Fruit fly (Drosophila melanogaster) whole organism, embryonic: ENCODE results near the gene nmo.
A peak's percentile ranks its signal among the peaks of the same experiment; 100 is the strongest.

Experiments used
- Atf-2 ChIP-seq: fragments of 200-800 bp; sonication (Bioruptor generic); optimal IDR thresholded peaks from 2 replicates; lab custom pipeline; 2016; ENCODE audit warnings: missing biosample characterization, missing genetic modification characterization
- Awh ChIP-seq: fragments of 200-800 bp; sonication (Bioruptor generic); IDR thresholded peaks from 2 replicates; pipeline ENCODE4, ENCODE4 v1.3.6; 2022; ENCODE audit warnings: missing biosample characterization, missing genetic modification characterization
- C15 ChIP-seq: fragments of 200-800 bp; sonication (Bioruptor generic); IDR thresholded peaks from 3 replicates; pipeline ENCODE4 v1.3.6; 2022; ENCODE audit warnings: missing biosample characterization, missing genetic modification characterization
- CG10274 ChIP-seq: fragments of 200-800 bp; sonication (Bioruptor generic); optimal IDR thresholded peaks from 3 replicates; lab custom pipeline; 2017; ENCODE audit warnings: missing biosample characterization, mild to moderate bottlenecking, missing genetic modification characterization
- CG10321 ChIP-seq: fragments of 200-800 bp; sonication (Bioruptor generic); IDR thresholded peaks from 2 replicates; pipeline ENCODE4 v1.3.6; 2022; ENCODE audit warnings: missing biosample characterization, missing genetic modification characterization
- CG11696 ChIP-seq: fragments of 200-800 bp; sonication (Bioruptor generic); IDR thresholded peaks from 2 replicates; pipeline ENCODE4 v1.3.6; 2022; ENCODE audit warnings: missing biosample characterization, missing genetic modification characterization
- CG12744 ChIP-seq: fragments of 200-800 bp; sonication (Bioruptor generic); optimal IDR thresholded peaks from 2 replicates; lab custom pipeline; 2016; ENCODE audit warnings: missing biosample characterization, missing genetic modification characterization
- CG13123 ChIP-seq: fragments of 200-800 bp; sonication (Bioruptor generic); optimal IDR thresholded peaks from 2 replicates; lab custom pipeline; 2016; ENCODE audit warnings: missing biosample characterization, missing genetic modification characterization
- CG14014 ChIP-seq: fragments of 200-800 bp; sonication (Bioruptor generic); IDR thresholded peaks from 2 replicates; pipeline ENCODE4 v1.3.6; 2022; ENCODE audit warnings: missing biosample characterization, missing genetic modification characterization
- CG14441 ChIP-seq: fragments of 200-800 bp; sonication (Bioruptor generic); IDR thresholded peaks from 2 replicates; pipeline ENCODE4 v1.3.6; 2022; ENCODE audit warnings: missing biosample characterization, missing genetic modification characterization
- CG14860 ChIP-seq: fragments of 200-800 bp; sonication (Bioruptor generic); IDR thresholded peaks from 3 replicates; pipeline ENCODE4 v1.3.6; 2022; ENCODE audit warnings: missing biosample characterization, missing genetic modification characterization; ENCODE audit not compliant: partially characterized antibody
- CG15011 ChIP-seq: fragments of 200-800 bp; sonication (Bioruptor generic); optimal IDR thresholded peaks from 3 replicates; lab custom pipeline; 2018; ENCODE audit warnings: missing biosample characterization, mild to moderate bottlenecking, missing genetic modification characterization
- CG17328 ChIP-seq: fragments of 200-800 bp; sonication (Bioruptor generic); IDR thresholded peaks from 2 replicates; pipeline ENCODE4 v1.3.6; 2022; ENCODE audit warnings: missing biosample characterization, missing genetic modification characterization
- CG17802 ChIP-seq: fragments of 200-800 bp; sonication (Bioruptor generic); optimal IDR thresholded peaks from 2 replicates; lab custom pipeline; 2018; ENCODE audit warnings: missing biosample characterization, mild to moderate bottlenecking, missing genetic modification characterization, moderate library complexity
- CG1832 ChIP-seq: fragments of 200-800 bp; sonication (Bioruptor generic); optimal IDR thresholded peaks from 2 replicates; lab custom pipeline; 2017; ENCODE audit warnings: missing biosample characterization, mild to moderate bottlenecking, missing genetic modification characterization, inconsistent platforms
- CG18476 ChIP-seq: fragments of 200-800 bp; sonication (Bioruptor generic); optimal IDR thresholded peaks from 2 replicates; lab custom pipeline; 2016; ENCODE audit warnings: missing biosample characterization, mild to moderate bottlenecking, missing genetic modification characterization
- CG2116 ChIP-seq: fragments of 200-800 bp; sonication (Bioruptor generic); optimal IDR thresholded peaks from 3 replicates; lab custom pipeline; 2018; ENCODE audit warnings: missing biosample characterization, mild to moderate bottlenecking, missing genetic modification characterization
- CG2120 ChIP-seq: fragments of 200-800 bp; sonication (Bioruptor generic); optimal IDR thresholded peaks from 3 replicates; lab custom pipeline; 2016; ENCODE audit warnings: missing biosample characterization, missing genetic modification characterization
- CG32532 ChIP-seq: fragments of 200-800 bp; sonication (Bioruptor generic); IDR thresholded peaks from 2 replicates; pipeline ENCODE4 v1.3.6; 2022; ENCODE audit warnings: missing biosample characterization, missing genetic modification characterization
- CG3407 ChIP-seq: fragments of 200-800 bp; sonication (Bioruptor generic); optimal IDR thresholded peaks from 2 replicates; lab custom pipeline; 2018; ENCODE audit warnings: missing biosample characterization, mild to moderate bottlenecking, missing genetic modification characterization
- CG3838 ChIP-seq: fragments of 200-800 bp; sonication (Bioruptor generic); optimal IDR thresholded peaks from 3 replicates; lab custom pipeline; 2016; ENCODE audit warnings: missing biosample characterization, missing genetic modification characterization
- CG6791 ChIP-seq: fragments of 200-800 bp; sonication (Bioruptor generic); IDR thresholded peaks from 3 replicates; pipeline ENCODE4 v1.3.6; 2022; ENCODE audit warnings: missing biosample characterization, missing genetic modification characterization; ENCODE audit not compliant: partially characterized antibody
- D19B ChIP-seq: fragments of 200-800 bp; sonication (Bioruptor generic); optimal IDR thresholded peaks from 2 replicates; lab custom pipeline; 2017; ENCODE audit warnings: missing biosample characterization, mild to moderate bottlenecking, missing genetic modification characterization
- Drgx ChIP-seq: fragments of 200-800 bp; sonication (Bioruptor generic); IDR thresholded peaks from 2 replicates; pipeline ENCODE4 v1.3.6; 2022; ENCODE audit warnings: missing biosample characterization, missing genetic modification characterization
- GATAe ChIP-seq: fragments of 200-800 bp; sonication (Bioruptor generic); conservative IDR thresholded peaks from 2 replicates; pipeline ENCODE4 v1.3.6; 2022; ENCODE audit warnings: missing biosample characterization, missing genetic modification characterization
- Taf1 ChIP-seq: fragments of 200-800 bp; sonication (Bioruptor generic); IDR thresholded peaks from 2 replicates; pipeline ENCODE4 v1.3.6; 2022; ENCODE audit warnings: missing biosample characterization, missing genetic modification characterization
- YL-1 ChIP-seq: fragments of 200-800 bp; sonication (Bioruptor generic); optimal IDR thresholded peaks from 3 replicates; lab custom pipeline; 2017; ENCODE audit warnings: missing biosample characterization, mild to moderate bottlenecking, missing genetic modification characterization
- ap ChIP-seq: fragments of 200-800 bp; sonication (Bioruptor generic); IDR thresholded peaks from 2 replicates; pipeline ENCODE4 v1.3.6; 2022; ENCODE audit warnings: missing biosample characterization, missing genetic modification characterization
- bcd ChIP-seq: fragments of 200-800 bp; sonication (Bioruptor generic); optimal IDR thresholded peaks from 2 replicates; lab custom pipeline; 2017; ENCODE audit warnings: missing biosample characterization, mild to moderate bottlenecking, missing genetic modification characterization
- bsh ChIP-seq, 2 experiments: fragments of 200-800 bp; sonication (Bioruptor generic); optimal IDR thresholded peaks; 2 replicates each; lab custom pipeline; 2017 to 2018; ENCODE audit warnings: mild to moderate bottlenecking in 2 of 2, missing biosample characterization in 2 of 2, missing genetic modification characterization in 2 of 2, moderate library complexity in 1 of 2
- dimm ChIP-seq: fragments of 200-800 bp; sonication (Bioruptor generic); IDR thresholded peaks from 2 replicates; pipeline ENCODE4 v1.3.6; 2022; ENCODE audit warnings: missing biosample characterization, missing genetic modification characterization
- dmrt11E ChIP-seq: fragments of 200-800 bp; sonication (Bioruptor generic); optimal IDR thresholded peaks from 3 replicates; lab custom pipeline; 2018; ENCODE audit warnings: missing biosample characterization, mild to moderate bottlenecking, missing genetic modification characterization, moderate library complexity
- ems ChIP-seq: fragments of 200-800 bp; sonication (Bioruptor generic); optimal IDR thresholded peaks from 3 replicates; lab custom pipeline; 2016; ENCODE audit warnings: missing biosample characterization, missing genetic modification characterization
- esg ChIP-seq: fragments of 200-800 bp; sonication (Bioruptor generic); conservative IDR thresholded peaks from 2 replicates; pipeline ENCODE4 v1.3.6; 2022; ENCODE audit warnings: missing biosample characterization, missing genetic modification characterization
- hb ChIP-seq: fragments of 200-800 bp; sonication (Bioruptor generic); IDR thresholded peaks from 3 replicates; pipeline ENCODE4 v1.3.6; 2022; ENCODE audit warnings: missing biosample characterization, missing genetic modification characterization; ENCODE audit not compliant: partially characterized antibody
- hbn ChIP-seq: fragments of 200-800 bp; sonication (Bioruptor generic); IDR thresholded peaks from 2 replicates; pipeline ENCODE4 v1.3.6; 2022; ENCODE audit warnings: missing biosample characterization, missing genetic modification characterization; ENCODE audit not compliant: partially characterized antibody
- her ChIP-seq: fragments of 200-800 bp; sonication (Bioruptor generic); optimal IDR thresholded peaks from 2 replicates; lab custom pipeline; 2016; ENCODE audit warnings: missing biosample characterization, missing genetic modification characterization
- lilli ChIP-seq: fragments of 200-800 bp; sonication (Bioruptor generic); optimal IDR thresholded peaks from 3 replicates; lab custom pipeline; 2016; ENCODE audit warnings: missing biosample characterization, missing genetic modification characterization
- maf-S ChIP-seq: fragments of 200-800 bp; sonication (Bioruptor generic); optimal IDR thresholded peaks from 2 replicates; lab custom pipeline; 2016; ENCODE audit warnings: missing biosample characterization, missing genetic modification characterization
- oc ChIP-seq: fragments of 200-800 bp; sonication (Bioruptor generic); optimal IDR thresholded peaks from 2 replicates; lab custom pipeline; 2018; ENCODE audit warnings: missing biosample characterization, mild to moderate bottlenecking, missing genetic modification characterization, moderate library complexity
- onecut ChIP-seq: fragments of 200-800 bp; sonication (Bioruptor generic); IDR thresholded peaks from 2 replicates; pipeline ENCODE4 v1.3.6; 2022; ENCODE audit warnings: missing biosample characterization, missing genetic modification characterization
- org-1 ChIP-seq: fragments of 200-800 bp; sonication (Bioruptor generic); optimal IDR thresholded peaks from 2 replicates; lab custom pipeline; 2017; ENCODE audit warnings: missing biosample characterization, missing genetic modification characterization
- pb ChIP-seq: fragments of 200-800 bp; sonication (Bioruptor generic); optimal IDR thresholded peaks from 3 replicates; lab custom pipeline; 2016; ENCODE audit warnings: missing biosample characterization, missing genetic modification characterization
- pho ChIP-seq: fragments of 200-800 bp; sonication (Bioruptor generic); optimal IDR thresholded peaks from 2 replicates; lab custom pipeline; 2016; ENCODE audit warnings: missing biosample characterization, missing genetic modification characterization
- row ChIP-seq: fragments of 200-800 bp; sonication (Bioruptor generic); IDR thresholded peaks from 3 replicates; pipeline ENCODE4 v1.3.6; 2022; ENCODE audit warnings: missing biosample characterization, missing genetic modification characterization
- slbo ChIP-seq: fragments of 200-800 bp; sonication (Bioruptor generic); IDR thresholded peaks from 2 replicates; pipeline ENCODE4 v1.3.6; 2022; ENCODE audit warnings: missing biosample characterization, missing genetic modification characterization
- stc ChIP-seq: fragments of 200-800 bp; sonication (Bioruptor generic); IDR thresholded peaks from 2 replicates; pipeline ENCODE4 v1.3.6; 2022; ENCODE audit warnings: missing biosample characterization, missing genetic modification characterization
- stwl ChIP-seq: fragments of 200-800 bp; sonication (Bioruptor generic); optimal IDR thresholded peaks from 3 replicates; lab custom pipeline; 2018; ENCODE audit warnings: missing biosample characterization, mild to moderate bottlenecking, missing genetic modification characterization, moderate library complexity
- vvl ChIP-seq: fragments of 200-800 bp; sonication (Bioruptor generic); IDR thresholded peaks from 2 replicates; pipeline ENCODE4 v1.3.6; 2022; ENCODE audit warnings: missing biosample characterization, missing genetic modification characterization
- yki ChIP-seq: fragments of >200 bp; optimal IDR thresholded peaks from 3 replicates; lab custom pipeline; 2018
- zen2 ChIP-seq: fragments of 200-800 bp; sonication (Bioruptor generic); IDR thresholded peaks from 3 replicates; pipeline ENCODE4 v1.3.6; 2022; ENCODE audit warnings: missing biosample characterization, missing genetic modification characterization; ENCODE audit not compliant: partially characterized antibody
- zfh2 ChIP-seq: fragments of 200-800 bp; sonication (Bioruptor generic); optimal IDR thresholded peaks from 2 replicates; lab custom pipeline; 2016; ENCODE audit warnings: missing biosample characterization, missing genetic modification characterization

Gene nmo

DNA sequence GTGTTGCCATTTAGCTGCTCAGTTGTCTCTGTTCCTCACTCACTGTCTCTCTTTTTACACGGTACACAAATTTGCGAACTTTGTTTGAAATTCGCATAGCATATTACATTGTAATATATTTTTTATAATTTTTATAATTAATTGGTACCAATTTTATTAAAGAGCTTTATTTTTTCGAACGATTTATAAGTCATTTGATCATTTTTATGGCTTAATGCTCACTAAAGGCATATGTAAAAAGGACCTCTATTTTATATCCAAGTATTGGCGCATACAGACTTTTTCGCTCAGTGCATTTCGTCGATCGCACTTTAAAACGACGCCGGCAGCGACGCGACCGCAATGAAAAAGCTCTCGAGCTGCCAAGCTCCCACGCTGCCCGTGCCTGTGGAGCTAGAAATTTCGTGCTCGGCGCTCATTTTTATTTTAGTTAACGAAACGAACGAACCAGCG is 117.3 kb downstream of the nmo start (continued):
- TF ChIP-seq bsh (GFP tag; optimal IDR thresholded peaks at IDR 0.05; lab: Kevin White, UChicago) (peak; percentile 74 to 78), slbo (GFP tag; lab: Robert Waterston, UW) (peak; percentile 98), CG12744 (GFP tag; lab: Kevin White, UChicago) (peak; percentile 75), YL-1 (peak; percentile 87), vvl (GFP tag; lab: Robert Waterston, UW) (peak; percentile 90), CG14441 (GFP tag; lab: Robert Waterston, UW) (peak; percentile 94), maf-S (peak; percentile 79), hbn (GFP tag; lab: Robert Waterston, UW) (no peak), CG14860 (GFP tag; lab: Robert Waterston, UW) (no peak), Awh (peak; percentile 79), lilli (GFP tag; lab: Kevin White, UChicago) (peak; percentile 96), CG10321 (GFP tag; lab: Robert Waterston, UW) (peak; percentile 71; the same call in 1 of the 2 replicates), CG17802 (tag; lab: Kevin White, UChicago) (peak; percentile 55), CG3407 (GFP tag; lab: Kevin White, UChicago) (peak; percentile 80), esg (GFP tag; lab: Robert Waterston, UW) (peak; percentile 94), dmrt11E (tag; lab: Kevin White, UChicago) (no peak), pho (GFP tag; lab: Kevin White, UChicago) (peak; percentile 86), CG32532 (GFP tag; lab: Robert Waterston, UW) (peak; percentile 98), onecut (GFP tag; lab: Robert Waterston, UW) (peak; percentile 77), row (peak; percentile 97), CG11696 (peak; percentile 83), C15 (GFP tag; lab: Robert Waterston, UW) (peak; percentile 85), GATAe (peak; percentile 81), hb (GFP tag; lab: Robert Waterston, UW) (no peak), Atf-2 (peak; percentile 59), CG14014 (peak; percentile 95), her (GFP tag; lab: Kevin White, UChicago) (peak; percentile 71), stc (peak; percentile 94), ems (GFP tag; lab: Kevin White, UChicago) (peak; percentile 88), stwl (tag; lab: Kevin White, UChicago) (no peak), CG13123 (GFP tag; lab: Kevin White, UChicago) (peak; percentile 76), CG2116 (peak; percentile 78), zen2 (GFP tag; lab: Robert Waterston, UW) (no peak), oc (peak; percentile 91), CG18476 (GFP tag; lab: Kevin White, UChicago) (peak; percentile 88), dimm (peak; percentile 65), CG10274 (peak; percentile 86), bcd (GFP tag; lab: Kevin White, UChicago) (peak; percentile 97), Taf1 (peak; percentile 88), ap (GFP tag; lab: Robert Waterston, UW) (peak; percentile 87), org-1 (peak; percentile 95), CG3838 (GFP tag; lab: Kevin White, UChicago) (peak; percentile 67), zfh2 (GFP tag; lab: Kevin White, UChicago) (peak; percentile 87), Drgx (peak; percentile 97), CG17328 (GFP tag; lab: Robert Waterston, UW) (peak; percentile 84), CG15011 (GFP tag; lab: Kevin White, UChicago) (peak; percentile 92), CG1832 (GFP tag; lab: Kevin White, UChicago) (no peak), CG2120 (GFP tag; lab: Kevin White, UChicago) (peak; percentile 97), pb (peak; percentile 60), yki (no peak), D19B (peak; percentile 89), CG6791 (no peak)
